Fruit fly (Drosophila melanogaster) whole organism, prepupa: ENCODE measurements around the gene CG43658.

Experiments
- Blimp-1 ChIP-seq: fragments of 200-800 bp; sonication (Bioruptor generic); optimal IDR thresholded peaks from 3 replicates; lab custom pipeline; 2017; ENCODE audit warnings: missing biosample characterization, missing genetic modification characterization, mild to moderate bottlenecking, moderate library complexity, missing genetic modification reagents
- CG10631 ChIP-seq: fragments of 200-800 bp; sonication (Bioruptor generic); optimal IDR thresholded peaks from 2 replicates; lab custom pipeline; 2016; ENCODE audit warnings: missing biosample characterization, missing genetic modification characterization
- CG10669 ChIP-seq: fragments of 200-800 bp; sonication (Bioruptor generic); optimal IDR thresholded peaks from 3 replicates; lab custom pipeline; 2018; ENCODE audit warnings: missing biosample characterization, mild to moderate bottlenecking, missing genetic modification characterization, moderate library complexity
- CG11294 ChIP-seq: fragments of 200-800 bp; sonication (Bioruptor generic); IDR thresholded peaks from 2 replicates; pipeline ENCODE4 v1.3.6; 2022; ENCODE audit warnings: missing biosample characterization, missing genetic modification characterization
- CG11762 ChIP-seq: fragments of 200-800 bp; sonication (Bioruptor generic); optimal IDR thresholded peaks from 3 replicates; lab custom pipeline; 2016; ENCODE audit warnings: missing biosample characterization, missing genetic modification characterization; ENCODE audit not compliant: insufficient read depth
- CG11902 ChIP-seq: fragments of 200-800 bp; sonication (Bioruptor generic); optimal IDR thresholded peaks from 3 replicates; lab custom pipeline; 2016; ENCODE audit warnings: missing biosample characterization, missing genetic modification characterization
- CG1621 ChIP-seq: fragments of 200-800 bp; sonication (Bioruptor generic); optimal IDR thresholded peaks from 3 replicates; lab custom pipeline; 2018; ENCODE audit warnings: missing biosample characterization, mild to moderate bottlenecking, missing genetic modification characterization
- CG3032 ChIP-seq: fragments of 200-800 bp; optimal IDR thresholded peaks from 2 replicates; lab custom pipeline; 2019; ENCODE audit warnings: missing biosample characterization, mild to moderate bottlenecking, missing genetic modification characterization, moderate library complexity
- CG31627 ChIP-seq: fragments of 200-800 bp; sonication (Bioruptor generic); optimal IDR thresholded peaks from 3 replicates; lab custom pipeline; 2016; ENCODE audit warnings: missing biosample characterization, missing genetic modification characterization
- CG32006 ChIP-seq: fragments of 200-800 bp; sonication (Bioruptor generic); optimal IDR thresholded peaks from 3 replicates; lab custom pipeline; 2017; ENCODE audit warnings: missing biosample characterization, mild to moderate bottlenecking, missing genetic modification characterization
- CG34406 ChIP-seq: fragments of 200-800 bp; sonication (Bioruptor generic); optimal IDR thresholded peaks from 3 replicates; lab custom pipeline; 2016; ENCODE audit warnings: missing biosample characterization, missing genetic modification characterization
- CG4318 ChIP-seq: fragments of 200-800 bp; sonication (Bioruptor generic); optimal IDR thresholded peaks from 3 replicates; lab custom pipeline; 2017; ENCODE audit warnings: missing biosample characterization, mild to moderate bottlenecking, missing genetic modification characterization
- CG6163 ChIP-seq: fragments of 200-800 bp; sonication (Bioruptor generic); IDR thresholded peaks from 3 replicates; pipeline ENCODE4 v1.3.6; 2022; ENCODE audit warnings: missing biosample characterization, missing genetic modification characterization
- CG6276 ChIP-seq: fragments of 200-800 bp; sonication (Bioruptor generic); optimal IDR thresholded peaks from 2 replicates; lab custom pipeline; 2017; ENCODE audit warnings: missing biosample characterization, mild to moderate bottlenecking, missing genetic modification characterization
- CG6808 ChIP-seq: fragments of 200-800 bp; sonication (Bioruptor generic); optimal IDR thresholded peaks from 3 replicates; lab custom pipeline; 2017; ENCODE audit warnings: missing biosample characterization, missing genetic modification characterization, mild to moderate bottlenecking, moderate library complexity, missing genetic modification reagents
- CG6854 ChIP-seq: fragments of 200-800 bp; sonication (Bioruptor generic); optimal IDR thresholded peaks from 2 replicates; lab custom pipeline; 2017; ENCODE audit warnings: missing biosample characterization, mild to moderate bottlenecking, missing genetic modification characterization
- CG8119 ChIP-seq: fragments of 200-800 bp; sonication (Bioruptor generic); IDR thresholded peaks from 3 replicates; pipeline ENCODE4 v1.3.6; 2022; ENCODE audit warnings: missing biosample characterization, missing genetic modification characterization
- CG8319 ChIP-seq: fragments of 200-800 bp; sonication (Bioruptor generic); optimal IDR thresholded peaks from 3 replicates; lab custom pipeline; 2016; ENCODE audit warnings: missing biosample characterization, missing genetic modification characterization
- CG8632 ChIP-seq: fragments of 200-800 bp; sonication (Bioruptor generic); optimal IDR thresholded peaks from 3 replicates; lab custom pipeline; 2016; ENCODE audit warnings: missing biosample characterization, missing genetic modification characterization
- CG9139 ChIP-seq: fragments of 200-800 bp; sonication (Bioruptor generic); optimal IDR thresholded peaks from 3 replicates; lab custom pipeline; 2017; ENCODE audit warnings: missing biosample characterization, mild to moderate bottlenecking, missing genetic modification characterization
- Ets21C ChIP-seq: fragments of 200-800 bp; sonication (Bioruptor generic); optimal IDR thresholded peaks from 3 replicates; lab custom pipeline; 2016; ENCODE audit warnings: missing biosample characterization, missing genetic modification characterization
- Ets96B ChIP-seq: fragments of 200-800 bp; optimal IDR thresholded peaks from 2 replicates; lab custom pipeline; 2019; ENCODE audit warnings: missing biosample characterization, mild to moderate bottlenecking, missing genetic modification characterization, moderate library complexity
- Gug ChIP-seq: fragments of 200-800 bp; sonication (Bioruptor generic); IDR thresholded peaks from 2 replicates; pipeline ENCODE4 v1.3.6; 2022; ENCODE audit warnings: missing biosample characterization, missing genetic modification characterization
- Hr39 ChIP-seq: fragments of 200-800 bp; sonication (Bioruptor generic); optimal IDR thresholded peaks from 2 replicates; lab custom pipeline; 2016; ENCODE audit warnings: missing biosample characterization, missing genetic modification characterization
- Hr4 ChIP-seq: fragments of 200-800 bp; sonication (Bioruptor generic); optimal IDR thresholded peaks from 3 replicates; lab custom pipeline; 2016; ENCODE audit warnings: missing biosample characterization, missing genetic modification characterization
- Lpt ChIP-seq: fragments of 200-800 bp; sonication (Bioruptor generic); optimal IDR thresholded peaks from 3 replicates; lab custom pipeline; 2016; ENCODE audit warnings: missing biosample characterization, missing genetic modification characterization
- Met ChIP-seq: fragments of 200-800 bp; sonication (Bioruptor generic); optimal IDR thresholded peaks from 3 replicates; lab custom pipeline; 2016; ENCODE audit warnings: missing biosample characterization, missing genetic modification characterization
- OdsH ChIP-seq: fragments of 200-800 bp; sonication (Bioruptor generic); optimal IDR thresholded peaks from 3 replicates; lab custom pipeline; 2016; ENCODE audit warnings: missing biosample characterization, missing genetic modification characterization
- Sox102F ChIP-seq: fragments of 200-800 bp; sonication (Bioruptor generic); optimal IDR thresholded peaks from 2 replicates; lab custom pipeline; 2016; ENCODE audit warnings: missing biosample characterization, mild to moderate bottlenecking, missing genetic modification characterization
- Sox14 ChIP-seq: fragments of 200-800 bp; sonication (Bioruptor generic); optimal IDR thresholded peaks from 3 replicates; lab custom pipeline; 2016; ENCODE audit warnings: missing biosample characterization, missing genetic modification characterization
- achi ChIP-seq: fragments of 200-800 bp; sonication (Bioruptor generic); optimal IDR thresholded peaks from 3 replicates; lab custom pipeline; 2016; ENCODE audit warnings: missing biosample characterization, missing genetic modification characterization
- acj6 ChIP-seq: fragments of 200-800 bp; sonication (Bioruptor generic); optimal IDR thresholded peaks from 3 replicates; lab custom pipeline; 2016; ENCODE audit warnings: missing biosample characterization, missing genetic modification characterization
- cyc ChIP-seq: fragments of 200-800 bp; sonication (Bioruptor generic); optimal IDR thresholded peaks from 3 replicates; lab custom pipeline; 2016; ENCODE audit warnings: missing biosample characterization, missing genetic modification characterization
- dac ChIP-seq: fragments of 200-800 bp; sonication (Bioruptor generic); optimal IDR thresholded peaks from 2 replicates; lab custom pipeline; 2017; ENCODE audit warnings: missing biosample characterization, mild to moderate bottlenecking, missing genetic modification characterization
- dsx ChIP-seq: fragments of 200-800 bp; optimal IDR thresholded peaks from 3 replicates; lab custom pipeline; 2019; ENCODE audit warnings: missing biosample characterization, mild to moderate bottlenecking, missing genetic modification characterization, moderate library complexity; ENCODE audit not compliant: poor library complexity, severe bottlenecking
- eg ChIP-seq: fragments of 200-800 bp; sonication (Bioruptor generic); IDR thresholded peaks from 3 replicates; pipeline ENCODE4 v1.3.6; 2022; ENCODE audit warnings: missing biosample characterization, missing genetic modification characterization
- esn ChIP-seq: fragments of 200-800 bp; sonication (Bioruptor generic); optimal IDR thresholded peaks from 2 replicates; lab custom pipeline; 2016; ENCODE audit warnings: missing biosample characterization, mild to moderate bottlenecking, missing genetic modification characterization, moderate library complexity
- fd59A ChIP-seq: fragments of 200-800 bp; sonication (Bioruptor generic); optimal IDR thresholded peaks from 2 replicates; lab custom pipeline; 2017; ENCODE audit warnings: missing biosample characterization, mild to moderate bottlenecking, missing genetic modification characterization, missing genetic modification reagents
- fd85E ChIP-seq: fragments of 200-800 bp; sonication (Bioruptor generic); optimal IDR thresholded peaks from 3 replicates; lab custom pipeline; 2016; ENCODE audit warnings: missing biosample characterization, missing genetic modification characterization
- fkh ChIP-seq: fragments of 200-800 bp; sonication (Bioruptor generic); optimal IDR thresholded peaks from 3 replicates; lab custom pipeline; 2017; ENCODE audit warnings: missing biosample characterization, mild to moderate bottlenecking, missing genetic modification characterization, moderate library complexity
- lz ChIP-seq: fragments of 200-800 bp; sonication (Bioruptor generic); optimal IDR thresholded peaks from 3 replicates; lab custom pipeline; 2016; ENCODE audit warnings: missing biosample characterization, missing genetic modification characterization
- net ChIP-seq: fragments of 200-800 bp; sonication (Bioruptor generic); optimal IDR thresholded peaks from 3 replicates; lab custom pipeline; 2016; ENCODE audit warnings: missing biosample characterization, missing genetic modification characterization
- salr ChIP-seq, 2 experiments: fragments of 200-800 bp; sonication (Bioruptor generic); optimal IDR thresholded peaks; 3 replicates each; lab custom pipeline; 2016 to 2018; ENCODE audit warnings: missing biosample characterization in 2 of 2, missing genetic modification characterization in 2 of 2, mild to moderate bottlenecking in 1 of 2
- spab ChIP-seq: fragments of 200-800 bp; sonication (Bioruptor generic); optimal IDR thresholded peaks from 2 replicates; lab custom pipeline; 2017; ENCODE audit warnings: missing biosample characterization, mild to moderate bottlenecking, missing genetic modification characterization, missing genetic modification reagents
- ss ChIP-seq, 2 experiments: fragments of 200-800 bp; sonication (Bioruptor generic); optimal IDR thresholded peaks; 2 replicates in 1 of 2; 3 replicates in 1 of 2; lab custom pipeline; 2017 to 2018; ENCODE audit warnings: mild to moderate bottlenecking in 2 of 2, missing biosample characterization in 2 of 2, missing genetic modification characterization in 2 of 2, moderate library complexity in 1 of 2
- topi ChIP-seq: fragments of 200-800 bp; sonication (Bioruptor generic); optimal IDR thresholded peaks from 3 replicates; lab custom pipeline; 2016; ENCODE audit warnings: missing biosample characterization, missing genetic modification characterization
- vri ChIP-seq: fragments of 200-800 bp; sonication (Bioruptor generic); optimal IDR thresholded peaks from 3 replicates; lab custom pipeline; 2016; ENCODE audit warnings: missing biosample characterization, mild to moderate bottlenecking, missing genetic modification characterization

The CG43658 gene

DNA sequence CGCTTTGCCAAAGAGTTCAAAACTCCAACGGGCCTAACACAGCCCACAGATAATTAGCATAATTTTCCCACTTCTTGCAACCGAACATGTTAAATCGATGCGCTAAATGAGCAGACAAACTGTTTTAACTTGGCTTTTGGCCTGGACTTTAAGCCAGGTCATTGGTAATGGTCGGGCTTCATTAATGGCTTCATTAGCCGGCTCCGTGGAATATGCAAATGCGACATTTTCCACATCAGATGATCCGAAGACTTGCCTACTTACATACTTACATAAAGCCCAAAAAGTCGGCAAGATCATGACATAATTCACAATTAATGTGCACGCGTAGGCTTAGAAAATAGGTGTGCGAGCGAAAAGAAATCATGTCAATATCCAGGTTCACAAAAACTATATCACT, 82.6 kb downstream of the CG43658 start:
- TF ChIP-seq Lpt (no peak), fd85E (no peak), Gug (GFP tag; lab: Robert Waterston, UW) (no peak), OdsH (GFP tag; lab: Kevin White, UChicago) (no peak), Sox14 (no peak), spab (GFP tag; lab: Kevin White, UChicago) (no peak), CG6276 (GFP tag; lab: Kevin White, UChicago) (no peak), lz (no peak)

DNA sequence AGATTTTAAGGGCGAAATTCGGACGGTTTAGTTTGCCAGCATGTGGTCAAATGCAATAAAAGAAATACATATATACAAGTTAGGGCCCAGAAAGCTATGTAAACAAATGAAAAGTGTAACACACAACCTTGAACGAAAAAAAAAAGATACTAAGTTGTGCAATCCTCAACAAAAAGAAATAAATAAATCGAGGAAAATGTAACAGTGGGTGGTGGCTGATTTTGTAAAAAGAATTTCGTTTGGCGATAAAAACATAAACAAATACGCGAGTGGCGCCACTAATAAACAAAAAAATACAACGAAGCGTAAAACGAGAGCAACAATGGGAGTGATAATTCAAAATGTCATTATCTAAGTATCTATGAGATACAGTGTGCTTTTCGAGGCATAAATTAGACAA, 84.0 kb downstream of the CG43658 start:
- TF ChIP-seq Sox102F (GFP tag; lab: Kevin White, UChicago) (no peak), CG11902 (no peak), CG8319 (GFP tag; lab: Kevin White, UChicago) (no peak), CG8119 (GFP tag; lab: Robert Waterston, UW) (no peak), Hr4 (GFP tag; lab: Kevin White, UChicago) (no peak), topi (GFP tag; lab: Kevin White, UChicago) (no peak), CG3032 (no peak), ss (GFP tag; optimal IDR thresholded peaks at IDR 0.05; lab: Kevin White, UChicago) (no peak)

- TF ChIP-seq Ets96B (tag; lab: Kevin White, UChicago), result no peak
- TF ChIP-seq dsx, result no peak
- peak; percentile 26 for TF ChIP-seq achi
- no peak for TF ChIP-seq fd85E
- no peak for TF ChIP-seq CG8319 (GFP tag; lab: Kevin White, UChicago)
- no peak for TF ChIP-seq Ets21C (GFP tag; lab: Kevin White, UChicago)
- no peak for TF ChIP-seq CG1621 (tag; lab: Kevin White, UChicago)
- TF ChIP-seq vri (GFP tag; lab: Kevin White, UChicago), result no peak
- TF ChIP-seq lz, result no peak
- TF ChIP-seq CG8119 (GFP tag; lab: Robert Waterston, UW), result peak; percentile 18; the same call in 1 of the 3 replicates
- peak; percentile 50 for TF ChIP-seq Hr4 (GFP tag; lab: Kevin White, UChicago)
- no peak for TF ChIP-seq Hr39 (GFP tag; lab: Kevin White, UChicago)
- TF ChIP-seq CG8632, result no peak
- no peak for TF ChIP-seq dac (GFP tag; lab: Kevin White, UChicago)
- TF ChIP-seq CG6808 (GFP tag; lab: Kevin White, UChicago), result no peak
- TF ChIP-seq fkh, result no peak
- TF ChIP-seq CG10631 (GFP tag; lab: Kevin White, UChicago), result no peak
- no peak for TF ChIP-seq CG10669 (GFP tag; lab: Kevin White, UChicago)
- TF ChIP-seq cyc (GFP tag; lab: Kevin White, UChicago), result no peak
- no peak for TF ChIP-seq ss (GFP tag; optimal IDR thresholded peaks at IDR 0.05; lab: Kevin White, UChicago)
- no peak for TF ChIP-seq net (GFP tag; lab: Kevin White, UChicago)
- TF ChIP-seq CG9139 (GFP tag; lab: Kevin White, UChicago), result no peak
- TF ChIP-seq CG6854 (GFP tag; lab: Kevin White, UChicago), result no peak
- TF ChIP-seq CG34406 (GFP tag; lab: Kevin White, UChicago), result peak; percentile 20
- TF ChIP-seq CG32006 (GFP tag; lab: Kevin White, UChicago), result peak; percentile 39
- peak; percentile 32 for TF ChIP-seq OdsH (GFP tag; lab: Kevin White, UChicago)
- no peak for TF ChIP-seq eg (GFP tag; lab: Robert Waterston, UW)
- TF ChIP-seq Met (GFP tag; lab: Kevin White, UChicago), result peak; percentile 8
- TF ChIP-seq salr (GFP tag; optimal IDR thresholded peaks at IDR 0.05; lab: Kevin White, UChicago), result no peak
- peak; percentile 66 for TF ChIP-seq CG6163
- TF ChIP-seq CG3032, result no peak
- TF ChIP-seq acj6, result peak; percentile 34
- TF ChIP-seq CG11762, result no peak
- no peak for TF ChIP-seq Sox14
- no peak for TF ChIP-seq CG11294 (GFP tag; lab: Robert Waterston, UW)
- TF ChIP-seq CG4318, result no peak
- no peak for TF ChIP-seq spab (GFP tag; lab: Kevin White, UChicago)
- TF ChIP-seq fd59A (GFP tag; lab: Kevin White, UChicago), result no peak
- TF ChIP-seq Blimp-1 (GFP tag; lab: Kevin White, UChicago), result no peak
- no peak for TF ChIP-seq CG31627 (GFP tag; lab: Kevin White, UChicago)
- TF ChIP-seq topi (GFP tag; lab: Kevin White, UChicago), result no peak
- peak; percentile 24 for TF ChIP-seq CG11902
- no peak for TF ChIP-seq esn
Observed at dm6 chrX:17473879-17474278, 87.1 kb downstream of the CG43658 start.
